Worm (Caenorhabditis elegans): ENCODE results near the gene clx-1.

ce11 chrIV:7778865-7779264 lies 44.4 kb downstream of the clx-1 start, which contains the start of gene rpap-3:
- TF ChIP-seq dao-5 (tag; optimal IDR thresholded peaks at IDR 0.05), result no peak
- no peak for TF ChIP-seq him-1 (tag; optimal IDR thresholded peaks at IDR 0.05)

All from whole organism, L4/young adult.